Worm (Caenorhabditis elegans) whole organism, early embryonic: ENCODE results near the gene Y17D7C.1.

Experiments used
- B0310.2 ChIP-seq: sonication (generic microtip); optimal IDR thresholded peaks from 2 replicates; lab custom pipeline; 2016; ENCODE audit warnings: mild to moderate bottlenecking, missing genetic modification characterization, missing compliant biosample characterization
- F13C5.2 ChIP-seq: sonication (generic microtip); optimal IDR thresholded peaks from 2 replicates; lab custom pipeline; 2017; ENCODE audit warnings: mild to moderate bottlenecking, missing genetic modification characterization, inconsistent platforms, missing compliant biosample characterization
- ama-1 ChIP-seq: fragments of 150-350 bp; optimal IDR thresholded peaks from 2 replicates; lab custom pipeline; 2014
- ceh-13 ChIP-seq: fragments of 200-800 bp; sonication (Bioruptor generic); optimal IDR thresholded peaks from 2 replicates; lab custom pipeline; 2018; ENCODE audit warnings: mild to moderate bottlenecking, missing genetic modification characterization, missing compliant biosample characterization
- ets-7 ChIP-seq: sonication (generic microtip); optimal IDR thresholded peaks from 2 replicates; lab custom pipeline; 2016; ENCODE audit warnings: missing genotype, missing genetic modification characterization, missing compliant biosample characterization
- pes-1 ChIP-seq: fragments of 200-800 bp; sonication (Bioruptor generic); IDR thresholded peaks from 2 replicates; pipeline ENCODE4 v1.3.6; 2022; ENCODE audit warnings: missing genetic modification reagents, missing genetic modification characterization, missing compliant biosample characterization
- scrt-1 ChIP-seq: fragments of 200-800 bp; sonication (Bioruptor generic); IDR thresholded peaks from 2 replicates; pipeline ENCODE4 v1.3.6; 2022; ENCODE audit warnings: missing genetic modification characterization, missing compliant biosample characterization
- sea-1 ChIP-seq: fragments of 200-800 bp; sonication (Bioruptor generic); conservative IDR thresholded peaks from 2 replicates; pipeline ENCODE4 v1.3.6; 2022; ENCODE audit warnings: missing genetic modification characterization, missing compliant biosample characterization
- tbx-11 ChIP-seq: fragments of 200-800 bp; sonication (Bioruptor generic); IDR thresholded peaks from 2 replicates; pipeline ENCODE4 v1.3.6; 2022; ENCODE audit warnings: missing genetic modification characterization, missing compliant biosample characterization
- tra-4 ChIP-seq: sonication (generic microtip); optimal IDR thresholded peaks from 2 replicates; lab custom pipeline; 2017; ENCODE audit warnings: missing genetic modification characterization, missing compliant biosample characterization

DNA sequence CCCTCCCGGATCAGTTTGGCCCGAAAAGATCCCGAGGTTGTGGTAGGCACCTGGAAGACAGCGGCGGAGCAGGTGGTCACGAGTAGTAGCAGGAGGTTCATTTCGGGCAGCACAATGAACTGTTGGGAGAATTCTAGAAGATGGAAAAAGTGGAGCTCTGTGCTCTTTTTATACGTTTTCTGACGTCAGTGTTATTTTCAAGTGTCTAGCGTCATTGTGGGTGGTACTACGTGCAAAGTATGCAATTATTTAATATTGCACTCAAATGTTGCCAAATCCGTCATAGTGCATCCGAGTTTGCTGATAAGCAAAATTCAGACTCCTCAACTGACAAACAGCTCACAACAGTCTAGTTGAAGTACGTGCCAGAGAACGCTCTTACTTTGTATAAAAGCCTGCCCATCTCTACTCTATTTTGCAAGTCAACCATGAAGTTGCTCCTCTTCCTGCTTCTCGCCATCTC, 25.2 kb downstream of the Y17D7C.1 start, which contains the start of the genes asp-18 and scl-19:
- no peak for TF ChIP-seq F13C5.2
- no peak for TF ChIP-seq B0310.2 (tag; lab: Kevin White, UChicago)
- TF ChIP-seq ceh-13 (GFP tag; lab: Kevin White, UChicago) = no peak
- no peak for TF ChIP-seq ets-7 (tag; lab: Kevin White, UChicago)
- TF ChIP-seq tra-4 = no peak
- no peak for TF ChIP-seq ama-1 (lab: Kevin White, UChicago)
- TF ChIP-seq tbx-11 (GFP tag; lab: Robert Waterston, UW) = no peak
- TF ChIP-seq sea-1 (GFP tag; lab: Robert Waterston, UW) = no peak
- no peak for TF ChIP-seq scrt-1 (GFP tag; lab: Robert Waterston, UW)
- TF ChIP-seq pes-1 (GFP tag; lab: Robert Waterston, UW) = no peak
